Fruit fly (Drosophila melanogaster): ENCODE data around the gene Cpr72Ea.

DNA sequence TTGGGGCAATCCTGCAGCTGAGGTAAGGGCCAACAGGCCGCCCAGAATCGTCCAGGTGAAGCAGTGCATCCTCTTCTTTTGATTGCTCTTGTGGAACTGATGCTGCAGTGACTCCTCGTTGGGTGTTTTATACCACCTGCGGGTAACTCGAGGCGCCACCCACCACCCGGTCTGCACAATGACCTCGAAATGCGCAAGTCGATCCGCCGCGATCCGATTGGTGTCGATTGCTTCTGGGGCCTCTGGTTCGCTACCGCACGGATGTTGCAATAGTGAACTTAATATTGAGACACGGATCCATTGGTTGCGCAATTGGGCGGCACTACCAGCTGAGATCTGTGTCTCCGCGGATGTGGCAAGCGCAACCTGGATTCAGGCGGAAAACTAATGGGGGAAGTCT is 4.8 kb downstream of the Cpr72Ea start, which contains the start of gene Cpr72Ec:
- TF ChIP-seq rgr (GFP tag; optimal IDR thresholded peaks at IDR 0.05) (no peak), Dif (GFP tag; optimal IDR thresholded peaks at IDR 0.05; ENCODE audit: partially characterized antibody) (no peak), psq (GFP tag; optimal IDR thresholded peaks at IDR 0.05) (no peak), N (GFP tag; optimal IDR thresholded peaks at IDR 0.05) (no peak), fru (GFP tag; optimal IDR thresholded peaks at IDR 0.05) (no peak)
